Worm (Caenorhabditis elegans): Measurements from ENCODE around the gene svh-2.
A peak's percentile ranks its signal among the peaks of the same experiment; 100 is the strongest.

The svh-2 gene

DNA sequence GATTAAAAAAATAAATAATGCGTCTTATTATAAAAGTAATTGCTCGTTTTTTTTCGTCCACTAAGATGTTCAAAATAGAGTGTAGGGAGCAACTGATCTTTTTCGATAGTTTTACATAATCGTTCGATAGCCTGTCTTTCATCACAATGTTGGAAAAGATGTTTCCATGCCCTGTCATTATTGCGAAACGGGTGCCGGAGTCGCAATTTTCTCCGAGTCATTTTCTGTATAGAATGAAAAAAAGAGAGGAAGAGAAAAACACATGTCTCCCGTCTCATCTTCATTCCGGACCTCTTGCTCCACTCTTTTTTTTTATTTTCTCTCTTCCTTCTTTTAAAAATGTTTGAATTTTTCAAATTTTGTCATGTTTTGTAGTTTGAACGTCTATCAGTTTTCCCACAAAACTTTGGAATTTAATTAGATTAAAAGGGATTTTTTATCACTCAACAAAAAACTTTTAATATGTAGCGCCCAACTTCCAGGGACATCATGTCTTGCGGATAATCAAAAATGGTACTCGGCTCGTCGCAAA, at the start of gene svh-2:
Gene svh-2 (plus strand): TSS at position 482 of the 532 bp plus-strand sequence.
- TF ChIP-seq dmd-4 (tag; optimal IDR thresholded peaks at IDR 0.05; ENCODE audit: borderline replicate concordance): no peak
- no peak for TF ChIP-seq hlh-15 (tag; optimal IDR thresholded peaks at IDR 0.05)
- TF ChIP-seq hlh-13 (GFP tag; optimal IDR thresholded peaks at IDR 0.05): no peak
- no peak for TF ChIP-seq unc-55 (GFP tag; optimal IDR thresholded peaks at IDR 0.05)
- no peak for TF ChIP-seq C38D4.7 (GFP tag; optimal IDR thresholded peaks at IDR 0.05)

DNA sequence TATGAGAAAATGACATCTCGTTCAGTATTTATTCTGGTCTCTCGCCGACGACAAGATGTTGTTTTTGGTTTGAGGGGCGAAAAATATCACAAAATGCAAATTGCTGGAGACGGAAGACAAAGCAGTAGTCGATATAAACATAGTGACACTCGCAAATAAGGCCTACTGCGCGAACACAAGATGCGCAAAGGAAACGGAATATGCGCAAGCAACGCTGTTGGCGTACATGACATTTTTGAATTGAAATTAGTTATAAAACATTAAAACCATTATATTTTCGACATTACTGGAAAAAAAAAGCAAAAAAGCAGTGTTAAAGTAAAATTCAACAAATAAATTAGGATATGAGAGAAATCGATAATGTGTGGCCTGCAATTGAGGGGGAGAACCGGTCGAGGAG, 48.1 kb upstream of the svh-2 start, which contains the start of gene cdf-1:
Gene cdf-1 (minus strand): TSS at position 136 of the 400 bp plus-strand sequence.
- TF ChIP-seq ceh-31 (tag; optimal IDR thresholded peaks at IDR 0.05) (peak; percentile 21), pha-4 (tag; optimal IDR thresholded peaks at IDR 0.05) (no peak), ceh-48 (tag; optimal IDR thresholded peaks at IDR 0.05) (peak; percentile 20), ceh-19 (GFP tag; optimal IDR thresholded peaks at IDR 0.05) (peak; percentile 9), nfya-1 (tag; optimal IDR thresholded peaks at IDR 0.05) (peak; percentile 2), hlh-15 (tag; optimal IDR thresholded peaks at IDR 0.05) (no peak), ceh-34 (tag; optimal IDR thresholded peaks at IDR 0.05) (peak; percentile 31), ttx-3 (tag; optimal IDR thresholded peaks at IDR 0.05) (no peak), ref-2 (tag; optimal IDR thresholded peaks at IDR 0.05) (peak; percentile 37), unc-42 (tag; optimal IDR thresholded peaks at IDR 0.05) (peak; percentile 22)

DNA sequence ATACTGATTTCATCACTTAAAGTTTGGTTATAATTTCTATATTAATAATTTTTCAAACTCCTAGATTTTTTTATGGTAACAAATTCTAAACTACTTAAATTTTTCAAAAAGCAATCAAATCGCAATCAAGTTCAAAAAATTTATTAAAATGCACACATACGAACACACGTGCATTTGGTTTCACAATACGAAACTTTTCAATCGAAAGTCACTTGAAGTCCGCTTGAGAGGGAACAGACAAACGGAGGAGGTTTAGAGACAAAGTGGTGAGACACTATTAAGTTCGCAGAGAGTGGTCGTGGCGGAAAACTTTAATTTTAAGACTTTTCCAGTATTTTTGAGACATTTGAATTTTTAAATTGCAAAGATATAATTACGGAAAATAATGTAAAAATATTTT, 47.4 kb upstream of the svh-2 start, which contains the start of gene glr-8:
Gene glr-8 (plus strand): TSS at position 319 of the 400 bp plus-strand sequence.
- TF ChIP-seq ceh-22 (tag; optimal IDR thresholded peaks at IDR 0.05): no peak
- no peak for TF ChIP-seq unc-42 (tag; optimal IDR thresholded peaks at IDR 0.05)
- no peak for TF ChIP-seq npax-4 (tag; optimal IDR thresholded peaks at IDR 0.05)
- no peak for TF ChIP-seq dmd-4 (tag; optimal IDR thresholded peaks at IDR 0.05; ENCODE audit: borderline replicate concordance)
- TF ChIP-seq ttx-3 (tag; optimal IDR thresholded peaks at IDR 0.05): no peak
- no peak for TF ChIP-seq ceh-48 (tag; optimal IDR thresholded peaks at IDR 0.05)
- TF ChIP-seq ceh-18 (tag; optimal IDR thresholded peaks at IDR 0.05): no peak
- no peak for TF ChIP-seq pha-4 (tag; optimal IDR thresholded peaks at IDR 0.05)
- TF ChIP-seq hlh-30 (tag; optimal IDR thresholded peaks at IDR 0.05; ENCODE audit: insufficient read depth): no peak
- TF ChIP-seq ahr-1 (tag; optimal IDR thresholded peaks at IDR 0.05): no peak
- TF ChIP-seq elt-2 (tag; optimal IDR thresholded peaks at IDR 0.05): no peak
- no peak for TF ChIP-seq fax-1 (tag; optimal IDR thresholded peaks at IDR 0.05)
- TF ChIP-seq fkh-6 (tag; optimal IDR thresholded peaks at IDR 0.05): no peak
- TF ChIP-seq ceh-24 (tag; optimal IDR thresholded peaks at IDR 0.05): no peak
- TF ChIP-seq rnt-1 (tag; optimal IDR thresholded peaks at IDR 0.05): no peak
- no peak for TF ChIP-seq lim-6 (tag; optimal IDR thresholded peaks at IDR 0.05)
- no peak for TF ChIP-seq mec-3 (tag; optimal IDR thresholded peaks at IDR 0.05; ENCODE audit: borderline replicate concordance)
- TF ChIP-seq ceh-31 (tag; optimal IDR thresholded peaks at IDR 0.05): no peak

DNA sequence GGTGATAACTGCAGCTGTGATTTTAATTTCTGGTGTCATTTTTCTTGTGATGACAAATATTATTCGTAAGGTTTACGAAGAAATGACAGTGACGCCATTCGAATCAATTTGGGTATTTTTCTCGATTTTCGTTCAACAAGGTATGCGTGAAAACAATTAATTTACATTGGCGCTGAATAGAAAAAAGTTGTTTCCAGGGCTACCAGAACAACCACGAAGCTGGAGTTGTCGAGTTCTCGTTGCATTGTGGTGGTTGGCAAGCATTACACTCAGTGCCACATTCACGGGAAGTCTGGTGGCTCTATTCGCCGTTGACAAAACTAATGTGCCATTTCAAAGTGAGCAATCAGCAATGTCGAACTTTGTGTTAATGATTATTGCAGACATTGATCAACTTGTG, 45.4 kb upstream of the svh-2 start:
- no peak for TF ChIP-seq hlh-13 (GFP tag; optimal IDR thresholded peaks at IDR 0.05)
- TF ChIP-seq ceh-6 (GFP tag; optimal IDR thresholded peaks at IDR 0.05): no peak
- no peak for TF ChIP-seq fax-1 (tag; optimal IDR thresholded peaks at IDR 0.05)

DNA sequence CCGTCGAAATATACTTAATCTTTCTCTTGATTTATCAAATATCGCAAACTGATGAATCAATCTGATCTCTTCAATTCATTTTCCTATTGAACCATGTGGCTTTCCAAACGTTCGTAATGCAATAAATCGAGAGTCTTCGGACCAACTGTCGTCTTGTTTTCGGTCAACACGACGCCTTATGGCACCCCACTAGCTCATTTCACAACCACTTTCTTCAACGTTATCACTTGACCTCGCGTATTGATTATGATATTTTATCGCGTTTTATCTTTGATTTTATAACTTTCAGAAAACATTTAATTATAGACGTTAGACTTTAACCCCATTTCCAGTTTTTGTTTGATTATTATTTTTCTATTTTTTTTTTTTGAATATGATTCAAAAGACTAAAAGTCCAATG, 43.3 kb upstream of the svh-2 start:
- TF ChIP-seq elt-2 (tag; optimal IDR thresholded peaks at IDR 0.05) (peak; percentile 60), Y22D7AL.16 (tag; optimal IDR thresholded peaks at IDR 0.05) (no peak)

DNA sequence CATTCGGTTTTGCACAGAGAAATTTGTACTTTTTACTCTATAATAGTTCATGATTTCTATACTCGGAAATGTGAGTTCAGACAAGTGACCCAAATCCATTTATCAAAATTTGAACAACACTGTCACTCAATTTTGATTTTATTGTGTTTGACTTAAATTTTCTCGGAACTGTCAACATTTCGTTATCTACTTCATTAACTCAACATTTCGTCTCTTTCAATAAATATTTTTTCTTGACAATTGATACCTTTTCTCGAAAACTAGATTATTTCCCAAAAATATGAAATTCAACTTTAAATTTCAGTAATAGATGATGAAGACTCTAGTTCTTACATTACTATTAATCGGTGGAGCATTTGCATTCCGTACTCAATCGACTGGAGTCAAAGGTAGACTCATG, 42.5 kb upstream of the svh-2 start, which contains the start of gene ttr-36:
Gene ttr-36 (plus strand): TSS at position 301 of the 400 bp plus-strand sequence.
- TF ChIP-seq pax-1 (tag; optimal IDR thresholded peaks at IDR 0.05) (no peak), Y22D7AL.16 (tag; optimal IDR thresholded peaks at IDR 0.05) (no peak), dmd-4 (tag; optimal IDR thresholded peaks at IDR 0.05; ENCODE audit: borderline replicate concordance) (no peak), npax-4 (tag; optimal IDR thresholded peaks at IDR 0.05) (no peak), nhr-11 (tag; optimal IDR thresholded peaks at IDR 0.05) (no peak), ahr-1 (tag; optimal IDR thresholded peaks at IDR 0.05) (no peak), ztf-16 (tag; optimal IDR thresholded peaks at IDR 0.05) (no peak), sox-2 (GFP tag; IDR thresholded peaks at IDR 0.05) (no peak), hlh-6 (tag; optimal IDR thresholded peaks at IDR 0.05) (no peak), zip-5 (tag; optimal IDR thresholded peaks at IDR 0.05) (no peak), K02D7.2 (tag; optimal IDR thresholded peaks at IDR 0.05) (no peak), madf-2 (tag; optimal IDR thresholded peaks at IDR 0.05) (no peak), che-1 (tag; optimal IDR thresholded peaks at IDR 0.05) (no peak), T23F11.4 (GFP tag; optimal IDR thresholded peaks at IDR 0.05) (no peak)
